Worm (Caenorhabditis elegans) whole organism, L4 larva: ENCODE results near the gene R07E5.11.
A peak's percentile ranks its signal among the peaks of the same experiment; 100 is the strongest.

Experiments used
- ZK546.5 ChIP-seq, 2 experiments: sonication (generic microtip); optimal IDR thresholded peaks; 2 replicates each; lab custom pipeline; 2017; ENCODE audit warnings: missing biosample characterization in 2 of 2, missing genetic modification characterization in 2 of 2
- ama-1 ChIP-seq: fragments of 150-350 bp; optimal IDR thresholded peaks from 2 replicates; lab custom pipeline; 2014; ENCODE audit warnings: inconsistent platforms, mixed read lengths
- ceh-82 ChIP-seq: sonication (generic microtip); optimal IDR thresholded peaks from 2 replicates; lab custom pipeline; 2017; ENCODE audit warnings: missing biosample characterization, missing genetic modification characterization
- fos-1 ChIP-seq: fragments of 150-350 bp; optimal IDR thresholded peaks from 2 replicates; lab custom pipeline; 2014; ENCODE audit warnings: missing biosample characterization, missing genetic modification characterization
- gei-8 ChIP-seq: fragments of 200-800 bp; sonication (Bioruptor generic); optimal IDR thresholded peaks from 2 replicates; lab custom pipeline; 2018; ENCODE audit warnings: mild to moderate bottlenecking, missing genetic modification characterization, missing compliant biosample characterization
- mdt-29 ChIP-seq: fragments of 200-800 bp; sonication (Bioruptor generic); IDR thresholded peaks from 2 replicates; pipeline ENCODE4 v1.3.6; 2022; ENCODE audit warnings: missing genetic modification reagents, missing genetic modification characterization, missing compliant biosample characterization
- nhr-28 ChIP-seq: fragments of 150-350 bp; optimal IDR thresholded peaks from 2 replicates; lab custom pipeline; 2014; ENCODE audit warnings: missing biosample characterization, missing genetic modification characterization
- nhr-42 ChIP-seq: fragments of 200-800 bp; sonication (Bioruptor generic); IDR thresholded peaks from 2 replicates; pipeline ENCODE4 v1.3.6; 2022; ENCODE audit warnings: missing genetic modification characterization, missing compliant biosample characterization
- pqm-1 ChIP-seq: sonication (generic microtip); optimal IDR thresholded peaks from 2 replicates; lab custom pipeline; 2017; ENCODE audit warnings: missing biosample characterization, missing genetic modification characterization
- set-16 ChIP-seq: fragments of 200-800 bp; sonication (Bioruptor generic); IDR thresholded peaks from 2 replicates; pipeline ENCODE4 v1.3.6; 2022; ENCODE audit warnings: missing genetic modification reagents, missing genetic modification characterization, missing compliant biosample characterization
- snpc-4 ChIP-seq: fragments of 150-350 bp; optimal IDR thresholded peaks from 2 replicates; lab custom pipeline; 2014; ENCODE audit warnings: missing biosample characterization, missing genetic modification characterization
- unc-62 ChIP-seq, 3 experiments: fragments of 150-350 bp in 1 of 3; sonication (generic microtip); optimal IDR thresholded peaks in 2 of 3; peaks in 1 of 3; 1 replicate in 1 of 3; 2 replicates in 2 of 3; lab custom pipeline; 2014 to 2017; ENCODE audit warnings: missing biosample characterization in 3 of 3, missing genetic modification characterization in 3 of 3, missing genetic modification reagents in 3 of 3, missing genotype in 1 of 3
- ztf-11 ChIP-seq: fragments of 150-350 bp; optimal IDR thresholded peaks from 2 replicates; lab custom pipeline; 2014; ENCODE audit warnings: missing biosample characterization, missing genetic modification characterization
- ztf-7 ChIP-seq: fragments of 150-350 bp; optimal IDR thresholded peaks from 2 replicates; lab custom pipeline; 2014; ENCODE audit warnings: missing biosample characterization, missing genetic modification characterization

ce11 chrIII:4454919-4455318, 39.9 kb upstream of the R07E5.11 start:
- TF ChIP-seq fos-1 (tag; lab: Kevin White, UChicago) (no peak), pqm-1 (tag; lab: Kevin White, UChicago) (no peak), unc-62 (GFP tag; optimal IDR thresholded peaks at IDR 0.05 in 1 of 2; lab: Kevin White, UChicago) (peak in 1 of 2 experiments; percentile 13), unc-62 (tag; optimal IDR thresholded peaks at IDR 0.05; lab: Kevin White, UChicago) (no peak), gei-8 (GFP tag; lab: Kevin White, UChicago) (no peak), set-16 (no peak), nhr-28 (tag; lab: Kevin White, UChicago) (no peak), ZK546.5 (tag; optimal IDR thresholded peaks at IDR 0.05; lab: Kevin White, UChicago) (no peak), snpc-4 (tag; lab: Kevin White, UChicago) (no peak), ceh-82 (tag; lab: Kevin White, UChicago) (no peak), nhr-42 (GFP tag; lab: Robert Waterston, UW) (no peak), ama-1 (no peak), ztf-7 (tag; lab: Kevin White, UChicago) (no peak), ztf-11 (tag; lab: Kevin White, UChicago) (no peak), mdt-29 (GFP tag; lab: Robert Waterston, UW) (no peak)
